Fruit fly (Drosophila melanogaster) whole organism, prepupa: ENCODE data around the gene CG13045.

Experiments used
- Blimp-1 ChIP-seq: fragments of 200-800 bp; sonication (Bioruptor generic); optimal IDR thresholded peaks from 3 replicates; lab custom pipeline; 2017; ENCODE audit warnings: missing biosample characterization, missing genetic modification characterization, mild to moderate bottlenecking, moderate library complexity, missing genetic modification reagents
- CG10631 ChIP-seq: fragments of 200-800 bp; sonication (Bioruptor generic); optimal IDR thresholded peaks from 2 replicates; lab custom pipeline; 2016; ENCODE audit warnings: missing biosample characterization, missing genetic modification characterization
- CG10669 ChIP-seq: fragments of 200-800 bp; sonication (Bioruptor generic); optimal IDR thresholded peaks from 3 replicates; lab custom pipeline; 2018; ENCODE audit warnings: missing biosample characterization, mild to moderate bottlenecking, missing genetic modification characterization, moderate library complexity
- CG11294 ChIP-seq: fragments of 200-800 bp; sonication (Bioruptor generic); IDR thresholded peaks from 2 replicates; pipeline ENCODE4 v1.3.6; 2022; ENCODE audit warnings: missing biosample characterization, missing genetic modification characterization
- CG11762 ChIP-seq: fragments of 200-800 bp; sonication (Bioruptor generic); optimal IDR thresholded peaks from 3 replicates; lab custom pipeline; 2016; ENCODE audit warnings: missing biosample characterization, missing genetic modification characterization; ENCODE audit not compliant: insufficient read depth
- CG11902 ChIP-seq: fragments of 200-800 bp; sonication (Bioruptor generic); optimal IDR thresholded peaks from 3 replicates; lab custom pipeline; 2016; ENCODE audit warnings: missing biosample characterization, missing genetic modification characterization
- CG15336 ChIP-seq: fragments of 200-800 bp; sonication (Bioruptor generic); IDR thresholded peaks from 2 replicates; pipeline ENCODE4 v1.3.6; 2022; ENCODE audit warnings: missing biosample characterization, missing genetic modification characterization
- CG16779 ChIP-seq: fragments of 200-800 bp; sonication (Bioruptor generic); optimal IDR thresholded peaks from 3 replicates; lab custom pipeline; 2017; ENCODE audit warnings: missing biosample characterization, mild to moderate bottlenecking, missing genetic modification characterization
- CG3032 ChIP-seq: fragments of 200-800 bp; optimal IDR thresholded peaks from 2 replicates; lab custom pipeline; 2019; ENCODE audit warnings: missing biosample characterization, mild to moderate bottlenecking, missing genetic modification characterization, moderate library complexity
- CG31627 ChIP-seq: fragments of 200-800 bp; sonication (Bioruptor generic); optimal IDR thresholded peaks from 3 replicates; lab custom pipeline; 2016; ENCODE audit warnings: missing biosample characterization, missing genetic modification characterization
- CG34406 ChIP-seq: fragments of 200-800 bp; sonication (Bioruptor generic); optimal IDR thresholded peaks from 3 replicates; lab custom pipeline; 2016; ENCODE audit warnings: missing biosample characterization, missing genetic modification characterization
- CG3919 ChIP-seq: fragments of 200-800 bp; sonication (Bioruptor generic); optimal IDR thresholded peaks from 3 replicates; lab custom pipeline; 2016; ENCODE audit warnings: missing biosample characterization, missing genetic modification characterization
- CG6163 ChIP-seq: fragments of 200-800 bp; sonication (Bioruptor generic); IDR thresholded peaks from 3 replicates; pipeline ENCODE4 v1.3.6; 2022; ENCODE audit warnings: missing biosample characterization, missing genetic modification characterization
- CG6276 ChIP-seq: fragments of 200-800 bp; sonication (Bioruptor generic); optimal IDR thresholded peaks from 2 replicates; lab custom pipeline; 2017; ENCODE audit warnings: missing biosample characterization, mild to moderate bottlenecking, missing genetic modification characterization
- CG6792 ChIP-seq: fragments of 200-800 bp; sonication (Bioruptor generic); optimal IDR thresholded peaks from 3 replicates; lab custom pipeline; 2016; ENCODE audit warnings: missing biosample characterization, missing genetic modification characterization
- CG6808 ChIP-seq: fragments of 200-800 bp; sonication (Bioruptor generic); optimal IDR thresholded peaks from 3 replicates; lab custom pipeline; 2017; ENCODE audit warnings: missing biosample characterization, missing genetic modification characterization, mild to moderate bottlenecking, moderate library complexity, missing genetic modification reagents
- CG6854 ChIP-seq: fragments of 200-800 bp; sonication (Bioruptor generic); optimal IDR thresholded peaks from 2 replicates; lab custom pipeline; 2017; ENCODE audit warnings: missing biosample characterization, mild to moderate bottlenecking, missing genetic modification characterization
- CG8119 ChIP-seq: fragments of 200-800 bp; sonication (Bioruptor generic); IDR thresholded peaks from 3 replicates; pipeline ENCODE4 v1.3.6; 2022; ENCODE audit warnings: missing biosample characterization, missing genetic modification characterization
- CG8319 ChIP-seq: fragments of 200-800 bp; sonication (Bioruptor generic); optimal IDR thresholded peaks from 3 replicates; lab custom pipeline; 2016; ENCODE audit warnings: missing biosample characterization, missing genetic modification characterization
- CG8632 ChIP-seq: fragments of 200-800 bp; sonication (Bioruptor generic); optimal IDR thresholded peaks from 3 replicates; lab custom pipeline; 2016; ENCODE audit warnings: missing biosample characterization, missing genetic modification characterization
- CG9139 ChIP-seq: fragments of 200-800 bp; sonication (Bioruptor generic); optimal IDR thresholded peaks from 3 replicates; lab custom pipeline; 2017; ENCODE audit warnings: missing biosample characterization, mild to moderate bottlenecking, missing genetic modification characterization
- Eip78C ChIP-seq: fragments of 200-800 bp; sonication (Bioruptor generic); peaks from one replicate; lab custom pipeline; 2016; ENCODE audit warnings: missing biosample characterization, missing genetic modification characterization
- Eip93F ChIP-seq: fragments of 200-800 bp; sonication (Bioruptor generic); optimal IDR thresholded peaks from 2 replicates; lab custom pipeline; 2016; ENCODE audit warnings: missing biosample characterization, mild to moderate bottlenecking, missing genetic modification characterization
- Ets21C ChIP-seq: fragments of 200-800 bp; sonication (Bioruptor generic); optimal IDR thresholded peaks from 3 replicates; lab custom pipeline; 2016; ENCODE audit warnings: missing biosample characterization, missing genetic modification characterization
- Ets96B ChIP-seq: fragments of 200-800 bp; optimal IDR thresholded peaks from 2 replicates; lab custom pipeline; 2019; ENCODE audit warnings: missing biosample characterization, mild to moderate bottlenecking, missing genetic modification characterization, moderate library complexity
- Gug ChIP-seq: fragments of 200-800 bp; sonication (Bioruptor generic); IDR thresholded peaks from 2 replicates; pipeline ENCODE4 v1.3.6; 2022; ENCODE audit warnings: missing biosample characterization, missing genetic modification characterization
- Hr38 ChIP-seq: sonication (Bioruptor generic); optimal IDR thresholded peaks from 2 replicates; lab custom pipeline; 2016; ENCODE audit warnings: missing biosample characterization, missing genetic modification characterization
- Lpt ChIP-seq: fragments of 200-800 bp; sonication (Bioruptor generic); optimal IDR thresholded peaks from 3 replicates; lab custom pipeline; 2016; ENCODE audit warnings: missing biosample characterization, missing genetic modification characterization
- OdsH ChIP-seq: fragments of 200-800 bp; sonication (Bioruptor generic); optimal IDR thresholded peaks from 3 replicates; lab custom pipeline; 2016; ENCODE audit warnings: missing biosample characterization, missing genetic modification characterization
- Sox14 ChIP-seq: fragments of 200-800 bp; sonication (Bioruptor generic); optimal IDR thresholded peaks from 3 replicates; lab custom pipeline; 2016; ENCODE audit warnings: missing biosample characterization, missing genetic modification characterization
- Sox15 ChIP-seq: fragments of 200-800 bp; sonication (Bioruptor generic); optimal IDR thresholded peaks from 3 replicates; lab custom pipeline; 2016; ENCODE audit warnings: missing biosample characterization, missing genetic modification characterization
- acj6 ChIP-seq: fragments of 200-800 bp; sonication (Bioruptor generic); optimal IDR thresholded peaks from 3 replicates; lab custom pipeline; 2016; ENCODE audit warnings: missing biosample characterization, missing genetic modification characterization
- cyc ChIP-seq: fragments of 200-800 bp; sonication (Bioruptor generic); optimal IDR thresholded peaks from 3 replicates; lab custom pipeline; 2016; ENCODE audit warnings: missing biosample characterization, missing genetic modification characterization
- eg ChIP-seq: fragments of 200-800 bp; sonication (Bioruptor generic); IDR thresholded peaks from 3 replicates; pipeline ENCODE4 v1.3.6; 2022; ENCODE audit warnings: missing biosample characterization, missing genetic modification characterization
- esn ChIP-seq: fragments of 200-800 bp; sonication (Bioruptor generic); optimal IDR thresholded peaks from 2 replicates; lab custom pipeline; 2016; ENCODE audit warnings: missing biosample characterization, mild to moderate bottlenecking, missing genetic modification characterization, moderate library complexity
- fd59A ChIP-seq: fragments of 200-800 bp; sonication (Bioruptor generic); optimal IDR thresholded peaks from 2 replicates; lab custom pipeline; 2017; ENCODE audit warnings: missing biosample characterization, mild to moderate bottlenecking, missing genetic modification characterization, missing genetic modification reagents
- fd85E ChIP-seq: fragments of 200-800 bp; sonication (Bioruptor generic); optimal IDR thresholded peaks from 3 replicates; lab custom pipeline; 2016; ENCODE audit warnings: missing biosample characterization, missing genetic modification characterization
- lz ChIP-seq: fragments of 200-800 bp; sonication (Bioruptor generic); optimal IDR thresholded peaks from 3 replicates; lab custom pipeline; 2016; ENCODE audit warnings: missing biosample characterization, missing genetic modification characterization
- net ChIP-seq: fragments of 200-800 bp; sonication (Bioruptor generic); optimal IDR thresholded peaks from 3 replicates; lab custom pipeline; 2016; ENCODE audit warnings: missing biosample characterization, missing genetic modification characterization
- pdm3 ChIP-seq: fragments of 200-800 bp; sonication (Bioruptor generic); optimal IDR thresholded peaks from 3 replicates; lab custom pipeline; 2016; ENCODE audit warnings: missing biosample characterization, missing genetic modification characterization
- salr ChIP-seq, 2 experiments: fragments of 200-800 bp; sonication (Bioruptor generic); optimal IDR thresholded peaks; 3 replicates each; lab custom pipeline; 2016 to 2018; ENCODE audit warnings: missing biosample characterization in 2 of 2, missing genetic modification characterization in 2 of 2, mild to moderate bottlenecking in 1 of 2
- spab ChIP-seq: fragments of 200-800 bp; sonication (Bioruptor generic); optimal IDR thresholded peaks from 2 replicates; lab custom pipeline; 2017; ENCODE audit warnings: missing biosample characterization, mild to moderate bottlenecking, missing genetic modification characterization, missing genetic modification reagents
- ss ChIP-seq, 2 experiments: fragments of 200-800 bp; sonication (Bioruptor generic); optimal IDR thresholded peaks; 2 replicates in 1 of 2; 3 replicates in 1 of 2; lab custom pipeline; 2017 to 2018; ENCODE audit warnings: mild to moderate bottlenecking in 2 of 2, missing biosample characterization in 2 of 2, missing genetic modification characterization in 2 of 2, moderate library complexity in 1 of 2
- svp ChIP-seq: fragments of 200-800 bp; sonication (Bioruptor generic); peaks from one replicate; lab custom pipeline; 2016; ENCODE audit warnings: missing biosample characterization, missing genetic modification characterization
- topi ChIP-seq: fragments of 200-800 bp; sonication (Bioruptor generic); optimal IDR thresholded peaks from 3 replicates; lab custom pipeline; 2016; ENCODE audit warnings: missing biosample characterization, missing genetic modification characterization
- vri ChIP-seq: fragments of 200-800 bp; sonication (Bioruptor generic); optimal IDR thresholded peaks from 3 replicates; lab custom pipeline; 2016; ENCODE audit warnings: missing biosample characterization, mild to moderate bottlenecking, missing genetic modification characterization

Gene CG13045

DNA sequence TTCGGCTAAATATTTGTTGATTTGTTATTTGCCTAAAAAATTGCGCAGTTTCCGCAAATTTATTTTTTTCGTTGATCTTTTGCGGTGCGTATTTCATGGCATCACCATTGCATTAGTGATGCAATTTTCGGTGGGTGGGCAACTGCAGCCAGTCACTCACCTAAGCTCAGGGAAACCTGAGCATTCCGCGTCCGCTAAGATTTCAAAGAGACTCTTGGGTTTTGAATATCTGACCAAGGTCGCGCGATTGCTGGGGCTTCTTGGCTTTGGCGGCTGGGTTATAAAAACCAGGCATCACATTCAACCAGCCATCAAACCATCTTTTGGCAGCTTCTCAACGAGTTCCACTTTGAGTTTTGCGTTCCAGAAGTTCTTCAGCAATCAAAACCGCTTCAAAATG, 28.3 kb downstream of the CG13045 start, which contains the start of gene CG13071:
CG13071 (plus strand) TSS at position 301 of the 400 bp plus-strand sequence.
- TF ChIP-seq topi (GFP tag; lab: Kevin White, UChicago), result no peak
- no peak for TF ChIP-seq esn (GFP tag; lab: Kevin White, UChicago)
- TF ChIP-seq OdsH, result no peak
- TF ChIP-seq CG6808, result no peak
- no peak for TF ChIP-seq Ets96B (tag; lab: Kevin White, UChicago)
- no peak for TF ChIP-seq salr (GFP tag; optimal IDR thresholded peaks at IDR 0.05; lab: Kevin White, UChicago)
- TF ChIP-seq CG6854 (GFP tag; lab: Kevin White, UChicago), result no peak
- no peak for TF ChIP-seq eg (GFP tag; lab: Robert Waterston, UW)

DNA sequence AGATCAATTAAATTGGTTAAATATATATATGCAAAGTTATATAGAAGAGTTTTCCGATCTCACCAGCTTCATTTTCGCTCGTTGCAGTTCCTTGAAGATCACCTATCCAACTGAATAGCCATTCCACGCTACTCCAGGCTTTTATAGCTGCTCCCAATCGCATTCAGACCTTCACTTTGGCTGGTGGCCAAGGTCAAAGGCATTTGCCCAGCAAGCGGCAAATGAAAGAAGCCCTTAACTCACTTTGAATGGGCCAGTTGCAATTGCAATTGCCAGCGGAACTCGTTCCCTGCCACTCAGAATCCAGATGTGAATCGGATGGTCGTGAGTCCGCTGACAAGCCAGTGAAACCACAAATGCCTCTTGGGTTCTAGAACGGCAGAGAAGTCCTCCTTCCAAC, 29.2 kb downstream of the CG13045 start, which contains the start of gene CG34247:
CG34247 (minus strand) TSS at position 101 of the 400 bp plus-strand sequence.
- TF ChIP-seq CG10631 (GFP tag; lab: Kevin White, UChicago) (no peak), CG3032 (tag; lab: Kevin White, UChicago) (no peak), OdsH (no peak), lz (GFP tag; lab: Kevin White, UChicago) (no peak), CG11294 (GFP tag; lab: Robert Waterston, UW) (no peak), cyc (GFP tag; lab: Kevin White, UChicago) (no peak), CG8632 (no peak), CG6792 (no peak), fd59A (GFP tag; lab: Kevin White, UChicago) (no peak), Eip93F (no peak), Eip78C (GFP tag; lab: Kevin White, UChicago) (no peak), svp (no peak), CG6276 (GFP tag; lab: Kevin White, UChicago) (no peak), net (GFP tag; lab: Kevin White, UChicago) (no peak)

DNA sequence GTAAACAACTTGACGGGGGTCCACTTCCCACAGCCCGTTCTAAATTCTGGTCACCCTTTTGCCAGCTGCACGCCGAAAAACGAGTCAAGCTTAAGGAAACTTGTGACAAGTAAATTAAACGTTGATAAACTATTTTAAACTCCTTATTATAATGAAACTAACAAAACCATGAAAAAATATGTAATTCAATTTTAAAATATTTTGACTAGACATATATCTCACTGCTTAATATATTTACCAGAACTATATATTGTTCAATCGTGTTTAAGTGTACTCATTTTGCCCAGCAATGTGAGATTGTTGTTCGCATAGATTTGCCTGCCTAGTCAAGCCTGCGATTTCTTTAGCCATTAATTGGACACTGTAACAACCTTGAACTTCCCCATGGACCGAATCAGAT, 31.2 kb downstream of the CG13045 start, which contains the start of gene CG13053:
CG13053 (minus strand) TSS at position 171 of the 400 bp plus-strand sequence.
- TF ChIP-seq CG8319 (no peak), Eip78C (GFP tag; lab: Kevin White, UChicago) (peak; percentile 89), Gug (GFP tag; lab: Robert Waterston, UW) (no peak), CG16779 (tag; lab: Kevin White, UChicago) (peak; percentile 10), CG8119 (GFP tag; lab: Robert Waterston, UW) (peak; percentile 28; the same call in 1 of the 3 replicates), CG10669 (GFP tag; lab: Kevin White, UChicago) (peak; percentile 67), CG6792 (no peak), Sox15 (GFP tag; lab: Kevin White, UChicago) (no peak), salr (GFP tag; optimal IDR thresholded peaks at IDR 0.05; lab: Kevin White, UChicago) (peak in 1 of 2 experiments; percentile 25), Lpt (GFP tag; lab: Kevin White, UChicago) (no peak), esn (GFP tag; lab: Kevin White, UChicago) (no peak), CG3919 (GFP tag; lab: Kevin White, UChicago) (peak; percentile 46), fd85E (GFP tag; lab: Kevin White, UChicago) (no peak), CG3032 (tag; lab: Kevin White, UChicago) (peak; percentile 74), cyc (GFP tag; lab: Kevin White, UChicago) (no peak), net (GFP tag; lab: Kevin White, UChicago) (no peak), CG15336 (GFP tag; lab: Robert Waterston, UW) (no peak), CG34406 (GFP tag; lab: Kevin White, UChicago) (no peak), pdm3 (GFP tag; lab: Kevin White, UChicago) (no peak), topi (GFP tag; lab: Kevin White, UChicago) (no peak), svp (no peak), vri (no peak), CG31627 (GFP tag; lab: Kevin White, UChicago) (no peak), CG6163 (GFP tag; lab: Robert Waterston, UW) (peak; percentile 31; the same call in 1 of the 3 replicates), OdsH (peak; percentile 8), CG9139 (GFP tag; lab: Kevin White, UChicago) (peak; percentile 6), CG6854 (GFP tag; lab: Kevin White, UChicago) (no peak), ss (GFP tag; optimal IDR thresholded peaks at IDR 0.05; lab: Kevin White, UChicago) (peak; percentile 50 to 73), Hr38 (GFP tag; lab: Kevin White, UChicago) (no peak), spab (GFP tag; lab: Kevin White, UChicago) (peak; percentile 71), Ets96B (tag; lab: Kevin White, UChicago) (peak; percentile 82), CG6808 (peak; percentile 77), CG11762 (GFP tag; lab: Kevin White, UChicago) (no peak), fd59A (GFP tag; lab: Kevin White, UChicago) (peak; percentile 62), Ets21C (GFP tag; lab: Kevin White, UChicago) (no peak), CG11902 (GFP tag; lab: Kevin White, UChicago) (no peak), Sox14 (GFP tag; lab: Kevin White, UChicago) (no peak), acj6 (peak; percentile 23), CG11294 (GFP tag; lab: Robert Waterston, UW) (no peak), Blimp-1 (GFP tag; lab: Kevin White, UChicago) (no peak)
